Fruit fly (Drosophila melanogaster) whole organism, embryonic: ENCODE measurements around the gene Rpp30.

Source experiments
- Adf1 ChIP-seq: fragments of 200-800 bp; sonication (Bioruptor generic); IDR thresholded peaks from 2 replicates; pipeline ENCODE4 v1.3.6; 2022; ENCODE audit warnings: missing biosample characterization, missing genetic modification characterization
- Atf-2 ChIP-seq: fragments of 200-800 bp; sonication (Bioruptor generic); optimal IDR thresholded peaks from 2 replicates; lab custom pipeline; 2016; ENCODE audit warnings: missing biosample characterization, missing genetic modification characterization
- CG10209 ChIP-seq: fragments of 200-800 bp; sonication (Bioruptor generic); optimal IDR thresholded peaks from 3 replicates; lab custom pipeline; 2017; ENCODE audit warnings: missing biosample characterization, mild to moderate bottlenecking, missing genetic modification characterization, missing genetic modification reagents
- CG10366 ChIP-seq: fragments of 200-800 bp; sonication (Bioruptor generic); IDR thresholded peaks from 2 replicates; pipeline ENCODE4 v1.3.6; 2022; ENCODE audit warnings: missing biosample characterization, missing genetic modification characterization
- CG12155 ChIP-seq: fragments of 200-800 bp; sonication (Bioruptor generic); optimal IDR thresholded peaks from 3 replicates; lab custom pipeline; 2016; ENCODE audit warnings: missing biosample characterization, missing genetic modification characterization
- CG12942 ChIP-seq: fragments of 200-800 bp; sonication (Bioruptor generic); optimal IDR thresholded peaks from 3 replicates; lab custom pipeline; 2016; ENCODE audit warnings: missing biosample characterization, missing genetic modification characterization
- CG14441 ChIP-seq: fragments of 200-800 bp; sonication (Bioruptor generic); IDR thresholded peaks from 2 replicates; pipeline ENCODE4 v1.3.6; 2022; ENCODE audit warnings: missing biosample characterization, missing genetic modification characterization
- CG16779 ChIP-seq: fragments of 200-800 bp; sonication (Bioruptor generic); IDR thresholded peaks from 2 replicates; pipeline ENCODE4 v1.3.6; 2022; ENCODE audit warnings: missing biosample characterization, missing genetic modification characterization
- CG33213 ChIP-seq: fragments of 200-800 bp; sonication (Bioruptor generic); optimal IDR thresholded peaks from 3 replicates; lab custom pipeline; 2016; ENCODE audit warnings: missing biosample characterization, missing genetic modification characterization
- CG42726 ChIP-seq: fragments of 200-800 bp; sonication (Bioruptor generic); IDR thresholded peaks from 2 replicates; pipeline ENCODE4 v1.3.6; 2022; ENCODE audit warnings: missing biosample characterization, missing genetic modification characterization; ENCODE audit not compliant: partially characterized antibody
- CG4282 ChIP-seq: fragments of 200-800 bp; sonication (Bioruptor generic); optimal IDR thresholded peaks from 2 replicates; lab custom pipeline; 2016; ENCODE audit warnings: missing biosample characterization, missing genetic modification characterization
- CG43689 ChIP-seq: fragments of 200-800 bp; sonication (Bioruptor generic); IDR thresholded peaks from 2 replicates; pipeline ENCODE4 v1.3.6; 2022; ENCODE audit warnings: missing biosample characterization, missing genetic modification characterization
- CG4730 ChIP-seq: fragments of 200-800 bp; sonication (Bioruptor generic); IDR thresholded peaks from 2 replicates; pipeline ENCODE4 v1.3.6; 2022; ENCODE audit warnings: missing biosample characterization, missing genetic modification characterization
- CG4854 ChIP-seq: fragments of 200-800 bp; sonication (Bioruptor generic); optimal IDR thresholded peaks from 2 replicates; lab custom pipeline; 2016; ENCODE audit warnings: missing biosample characterization, missing genetic modification characterization, inconsistent platforms
- CG5953 ChIP-seq: fragments of 200-800 bp; sonication (Bioruptor generic); IDR thresholded peaks from 2 replicates; pipeline ENCODE4 v1.3.6; 2022; ENCODE audit warnings: missing biosample characterization, missing genetic modification characterization
- CG6813 ChIP-seq: fragments of 200-800 bp; sonication (Bioruptor generic); optimal IDR thresholded peaks from 2 replicates; lab custom pipeline; 2017; ENCODE audit warnings: missing biosample characterization, missing genetic modification characterization, mild to moderate bottlenecking, moderate library complexity, missing genetic modification reagents
- CG7928 ChIP-seq: fragments of 200-800 bp; sonication (Bioruptor generic); optimal IDR thresholded peaks from 2 replicates; lab custom pipeline; 2017; ENCODE audit warnings: missing biosample characterization, mild to moderate bottlenecking, missing genetic modification characterization
- CG8290 ChIP-seq, 3 experiments: fragments of 200-800 bp; sonication (Bioruptor generic); optimal IDR thresholded peaks; 2 replicates each; lab custom pipeline; 2016 to 2019; ENCODE audit warnings: missing biosample characterization in 3 of 3, missing genetic modification characterization in 3 of 3, mild to moderate bottlenecking in 2 of 3, moderate library complexity in 1 of 3
- CG8388 ChIP-seq: fragments of 200-800 bp; sonication (Bioruptor generic); optimal IDR thresholded peaks from 2 replicates; lab custom pipeline; 2019; ENCODE audit warnings: missing biosample characterization, mild to moderate bottlenecking, missing genetic modification characterization, moderate library complexity
- CHES-1-like ChIP-seq: fragments of 200-800 bp; sonication (Bioruptor generic); optimal IDR thresholded peaks from 2 replicates; lab custom pipeline; 2016; ENCODE audit warnings: missing biosample characterization, missing genetic modification characterization
- Dad ChIP-seq: fragments of 200-800 bp; sonication (Bioruptor generic); optimal IDR thresholded peaks from 3 replicates; lab custom pipeline; 2016; ENCODE audit warnings: missing biosample characterization, missing genetic modification characterization
- Dek ChIP-seq: fragments of 200-800 bp; sonication (Bioruptor generic); optimal IDR thresholded peaks from 3 replicates; lab custom pipeline; 2019; ENCODE audit warnings: missing biosample characterization, mild to moderate bottlenecking, missing genetic modification characterization, moderate library complexity
- Doc3 ChIP-seq: fragments of 200-800 bp; sonication (Bioruptor generic); IDR thresholded peaks from 3 replicates; pipeline ENCODE4 v1.3.6; 2022; ENCODE audit warnings: missing biosample characterization, missing genetic modification characterization; ENCODE audit not compliant: partially characterized antibody
- ERR ChIP-seq: fragments of 200-800 bp; sonication (Bioruptor generic); optimal IDR thresholded peaks from 2 replicates; lab custom pipeline; 2016; ENCODE audit warnings: missing biosample characterization, missing genetic modification characterization
- Ets97D ChIP-seq: fragments of 200-800 bp; sonication (Bioruptor generic); optimal IDR thresholded peaks from 3 replicates; lab custom pipeline; 2016; ENCODE audit warnings: missing biosample characterization, missing genetic modification characterization
- Fer2 ChIP-seq: fragments of 200-800 bp; sonication (Bioruptor generic); optimal IDR thresholded peaks from 2 replicates; lab custom pipeline; 2018; ENCODE audit warnings: missing biosample characterization, mild to moderate bottlenecking, missing genetic modification characterization, moderate library complexity
- H15 ChIP-seq: fragments of 200-800 bp; sonication (Bioruptor generic); IDR thresholded peaks from 3 replicates; pipeline ENCODE4 v1.3.6; 2022; ENCODE audit warnings: missing biosample characterization, missing genetic modification characterization
- HLH54F ChIP-seq: fragments of 200-800 bp; sonication (Bioruptor generic); optimal IDR thresholded peaks from 3 replicates; lab custom pipeline; 2016; ENCODE audit warnings: missing biosample characterization, missing genetic modification characterization
- HmgD ChIP-seq: fragments of 200-800 bp; sonication (Bioruptor generic); optimal IDR thresholded peaks from 3 replicates; lab custom pipeline; 2016; ENCODE audit warnings: missing biosample characterization, missing genetic modification characterization
- HmgZ ChIP-seq: fragments of 200-800 bp; sonication (Bioruptor generic); optimal IDR thresholded peaks from 2 replicates; lab custom pipeline; 2018; ENCODE audit warnings: missing biosample characterization, mild to moderate bottlenecking, missing genetic modification characterization
- Max ChIP-seq: fragments of 200-800 bp; sonication (Bioruptor generic); optimal IDR thresholded peaks from 2 replicates; lab custom pipeline; 2016; ENCODE audit warnings: missing biosample characterization, mild to moderate bottlenecking, missing genetic modification characterization
- Nf-YA ChIP-seq: fragments of 200-800 bp; sonication (Bioruptor generic); IDR thresholded peaks from 2 replicates; pipeline ENCODE4 v1.3.6; 2022; ENCODE audit warnings: missing biosample characterization, missing genetic modification characterization
- ato ChIP-seq: fragments of 200-800 bp; sonication (Bioruptor generic); IDR thresholded peaks from 2 replicates; pipeline ENCODE4 v1.3.6; 2022; ENCODE audit warnings: missing biosample characterization, missing genetic modification characterization; ENCODE audit not compliant: partially characterized antibody
- chinmo ChIP-seq: fragments of 200-800 bp; sonication (Bioruptor generic); IDR thresholded peaks from 4 replicates; pipeline ENCODE4 v1.3.6; 2022; ENCODE audit warnings: missing biosample characterization, missing genetic modification characterization; ENCODE audit not compliant: partially characterized antibody
- cwo ChIP-seq: fragments of 200-800 bp; sonication (Bioruptor generic); optimal IDR thresholded peaks from 3 replicates; lab custom pipeline; 2017; ENCODE audit warnings: missing biosample characterization, missing genetic modification characterization, mild to moderate bottlenecking, moderate library complexity, missing genetic modification reagents
- fru ChIP-seq: fragments of >200 bp; optimal IDR thresholded peaks from 2 replicates; lab custom pipeline; 2017
- fu2 ChIP-seq: fragments of 200-800 bp; sonication (Bioruptor generic); optimal IDR thresholded peaks from 2 replicates; lab custom pipeline; 2016; ENCODE audit warnings: missing biosample characterization, missing genetic modification characterization
- gsb ChIP-seq: fragments of 200-800 bp; sonication (Bioruptor generic); IDR thresholded peaks from 2 replicates; pipeline ENCODE4 v1.3.6; 2022; ENCODE audit warnings: missing biosample characterization, missing genetic modification characterization
- odd ChIP-seq: fragments of 200-800 bp; sonication (Bioruptor generic); optimal IDR thresholded peaks from 2 replicates; lab custom pipeline; 2017; ENCODE audit warnings: missing biosample characterization, mild to moderate bottlenecking, missing genetic modification characterization
- otp ChIP-seq: fragments of 200-800 bp; sonication (Bioruptor generic); IDR thresholded peaks from 3 replicates; pipeline ENCODE4, ENCODE4 v1.3.6; 2022; ENCODE audit warnings: missing biosample characterization, missing genetic modification characterization
- p53 ChIP-seq: fragments of 200-800 bp; sonication (Bioruptor generic); optimal IDR thresholded peaks from 2 replicates; lab custom pipeline; 2016; ENCODE audit warnings: missing biosample characterization, missing genetic modification characterization
- pan ChIP-seq, 4 experiments: fragments of >200 bp in 3 of 4; fragments of 200-800 bp in 1 of 4; sonication (Bioruptor generic) in 1 of 4; optimal IDR thresholded peaks in 3 of 4; IDR thresholded peaks in 1 of 4; 2 replicates each; pipeline versions ENCODE4 v1.3.6 to Lab custom; 2017 to 2022; ENCODE audit warnings: missing biosample characterization in 2 of 4, missing genetic modification characterization in 2 of 4, mixed read lengths in 1 of 4
- pum ChIP-seq: fragments of 200-800 bp; sonication (Bioruptor generic); optimal IDR thresholded peaks from 2 replicates; lab custom pipeline; 2016; ENCODE audit warnings: missing biosample characterization, missing genetic modification characterization
- repo ChIP-seq: fragments of 200-800 bp; sonication (Bioruptor generic); optimal IDR thresholded peaks from 2 replicates; lab custom pipeline; 2016; ENCODE audit warnings: missing biosample characterization, missing genetic modification characterization
- tna ChIP-seq: fragments of 200-800 bp; sonication (Bioruptor generic); IDR thresholded peaks from 2 replicates; pipeline ENCODE4 v1.3.6; 2022; ENCODE audit warnings: missing biosample characterization, missing genetic modification characterization; ENCODE audit not compliant: partially characterized antibody
- unc-4 ChIP-seq: fragments of 200-800 bp; sonication (Bioruptor generic); IDR thresholded peaks from 2 replicates; pipeline ENCODE4 v1.3.6; 2022; ENCODE audit warnings: missing biosample characterization, missing genetic modification characterization; ENCODE audit not compliant: partially characterized antibody
- wek ChIP-seq: fragments of 200-800 bp; sonication (Bioruptor generic); optimal IDR thresholded peaks from 3 replicates; lab custom pipeline; 2018; ENCODE audit warnings: missing biosample characterization, mild to moderate bottlenecking, missing genetic modification characterization, moderate library complexity
- zen2 ChIP-seq: fragments of 200-800 bp; sonication (Bioruptor generic); IDR thresholded peaks from 3 replicates; pipeline ENCODE4 v1.3.6; 2022; ENCODE audit warnings: missing biosample characterization, missing genetic modification characterization; ENCODE audit not compliant: partially characterized antibody
- zf30C ChIP-seq: fragments of 200-800 bp; sonication (Bioruptor generic); optimal IDR thresholded peaks from 3 replicates; lab custom pipeline; 2018; ENCODE audit warnings: missing biosample characterization, mild to moderate bottlenecking, missing genetic modification characterization

The Rpp30 gene

DNA sequence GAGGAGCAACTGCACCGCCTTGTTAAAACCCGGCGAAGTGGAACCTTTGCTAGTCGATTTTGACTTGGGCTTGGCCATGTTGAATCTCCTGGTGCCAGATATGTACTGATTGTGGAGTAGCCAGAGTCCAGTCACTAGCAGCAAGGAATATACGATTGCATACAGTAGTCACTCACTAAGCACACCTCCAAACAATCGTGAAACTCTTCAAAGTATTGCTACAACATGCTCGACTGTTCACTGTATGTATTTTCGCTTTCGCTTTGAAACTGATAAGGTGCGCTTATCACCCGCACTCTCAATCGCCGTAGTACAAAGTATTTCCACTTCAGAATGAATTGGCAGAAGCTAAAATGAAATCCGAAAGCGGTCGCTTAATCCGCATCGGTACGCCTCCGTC is 34.2 kb upstream of the Rpp30 start (continued):
- TF ChIP-seq HmgZ = peak; percentile 91
- peak; percentile 77 for TF ChIP-seq CG14441
- no peak for TF ChIP-seq fru
- peak; percentile 64 for TF ChIP-seq CG12155 (GFP tag; lab: Kevin White, UChicago)
- peak; percentile 55; the same call in 1 of the 2 replicates for TF ChIP-seq CG16779 (GFP tag; lab: Robert Waterston, UW)
- no peak; the same call in 3 of the 4 replicates for TF ChIP-seq chinmo (GFP tag; lab: Robert Waterston, UW)
- TF ChIP-seq wek (GFP tag; lab: Kevin White, UChicago) = no peak
- no peak for TF ChIP-seq CG8290 (GFP tag; optimal IDR thresholded peaks at IDR 0.05; lab: Kevin White, UChicago)
- TF ChIP-seq CG8290 (tag; optimal IDR thresholded peaks at IDR 0.05; lab: Kevin White, UChicago) = peak in 1 of 2 experiments; percentile 97
- no peak for TF ChIP-seq tna (GFP tag; lab: Robert Waterston, UW)
- peak; percentile 62 for TF ChIP-seq HLH54F (GFP tag; lab: Kevin White, UChicago)
- TF ChIP-seq CG4854 = peak; percentile 6
- peak; percentile 64 for TF ChIP-seq otp
- TF ChIP-seq CG7928 (GFP tag; lab: Kevin White, UChicago) = peak; percentile 31
- TF ChIP-seq CG8388 = no peak
- peak; percentile 44 for TF ChIP-seq CG33213 (GFP tag; lab: Kevin White, UChicago)
- TF ChIP-seq Dad (GFP tag; lab: Kevin White, UChicago) = peak; percentile 60
- TF ChIP-seq Ets97D (GFP tag; lab: Kevin White, UChicago) = peak; percentile 20
- TF ChIP-seq repo (GFP tag; lab: Kevin White, UChicago) = peak; percentile 22
- no peak for TF ChIP-seq CG42726 (GFP tag; lab: Robert Waterston, UW)
- TF ChIP-seq CG6813 (GFP tag; lab: Kevin White, UChicago) = peak; percentile 59
- peak; percentile 72 for TF ChIP-seq gsb
- peak; percentile 51 for TF ChIP-seq CG12942 (GFP tag; lab: Kevin White, UChicago)
- peak; percentile 51 for TF ChIP-seq pum (GFP tag; lab: Kevin White, UChicago)
- TF ChIP-seq CG4282 = no peak
- peak; percentile 77 for TF ChIP-seq cwo (GFP tag; lab: Kevin White, UChicago)
- peak; percentile 21 for TF ChIP-seq odd (GFP tag; lab: Kevin White, UChicago)
- TF ChIP-seq CG10209 (GFP tag; lab: Kevin White, UChicago) = peak; percentile 55
- peak; percentile 55 for TF ChIP-seq CG5953 (GFP tag; lab: Robert Waterston, UW)
- TF ChIP-seq Max = peak; percentile 41
- TF ChIP-seq ato (GFP tag; lab: Robert Waterston, UW) = no peak
- no peak for TF ChIP-seq CG43689 (GFP tag; lab: Robert Waterston, UW)
- peak; percentile 60 for TF ChIP-seq CHES-1-like
- TF ChIP-seq ERR = peak; percentile 60
- no peak for TF ChIP-seq zen2 (GFP tag; lab: Robert Waterston, UW)
- TF ChIP-seq p53 (GFP tag; lab: Kevin White, UChicago) = no peak
- TF ChIP-seq zf30C (GFP tag; lab: Kevin White, UChicago) = no peak
- no peak for TF ChIP-seq pan (optimal IDR thresholded peaks at IDR 0.05; lab: Kevin White, UChicago)
- TF ChIP-seq pan (GFP tag; optimal IDR thresholded peaks at IDR 0.05 in 1 of 2, IDR thresholded peaks at IDR 0.05 in 1 of 2) = peak in 1 of 2 experiments; percentile 80
- peak; percentile 62; the same call in 2 of the 3 replicates for TF ChIP-seq H15 (GFP tag; lab: Robert Waterston, UW)
- peak; percentile 38 for TF ChIP-seq Fer2 (tag; lab: Kevin White, UChicago)
- TF ChIP-seq CG4730 (GFP tag; lab: Robert Waterston, UW) = peak; percentile 59; the same call in 1 of the 2 replicates
- peak; percentile 13 for TF ChIP-seq HmgD (GFP tag; lab: Kevin White, UChicago)
- peak; percentile 76 for TF ChIP-seq CG10366 (GFP tag; lab: Robert Waterston, UW)
- TF ChIP-seq Nf-YA (GFP tag; lab: Robert Waterston, UW) = no peak
- TF ChIP-seq Atf-2 (GFP tag; lab: Kevin White, UChicago) = peak; percentile 28
- no peak for TF ChIP-seq unc-4 (GFP tag; lab: Robert Waterston, UW)
- TF ChIP-seq fu2 (GFP tag; lab: Kevin White, UChicago) = peak; percentile 57
- TF ChIP-seq Doc3 (GFP tag; lab: Robert Waterston, UW) = no peak
- peak; percentile 60; the same call in 1 of the 2 replicates for TF ChIP-seq Adf1
- TF ChIP-seq Dek = peak; percentile 63
